Fruit fly (Drosophila melanogaster) whole organism, embryonic: ENCODE data around the gene pyd.

Experiments used
- Ada2b ChIP-seq: fragments of 200-800 bp; sonication (Bioruptor generic); IDR thresholded peaks from 2 replicates; pipeline ENCODE4 v1.3.6; 2022; ENCODE audit warnings: missing biosample characterization, missing genetic modification characterization
- Asciz ChIP-seq: fragments of 200-800 bp; sonication (Bioruptor generic); optimal IDR thresholded peaks from 2 replicates; lab custom pipeline; 2017; ENCODE audit warnings: missing biosample characterization, mild to moderate bottlenecking, missing genetic modification characterization, missing genetic modification reagents
- Atf3 ChIP-seq: fragments of 200-800 bp; sonication (Bioruptor generic); optimal IDR thresholded peaks from 3 replicates; lab custom pipeline; 2016; ENCODE audit warnings: missing biosample characterization, missing genetic modification characterization
- Awh ChIP-seq: fragments of 200-800 bp; sonication (Bioruptor generic); IDR thresholded peaks from 2 replicates; pipeline ENCODE4, ENCODE4 v1.3.6; 2022; ENCODE audit warnings: missing biosample characterization, missing genetic modification characterization
- Bgb ChIP-seq: fragments of 200-800 bp; sonication (Bioruptor generic); IDR thresholded peaks from 2 replicates; pipeline ENCODE4 v1.3.6; 2022; ENCODE audit warnings: missing biosample characterization, missing genetic modification characterization; ENCODE audit not compliant: partially characterized antibody
- Bteb2 ChIP-seq: fragments of 200-800 bp; sonication (Bioruptor generic); optimal IDR thresholded peaks from 2 replicates; lab custom pipeline; 2016; ENCODE audit warnings: missing biosample characterization, missing genetic modification characterization
- CG12942 ChIP-seq: fragments of 200-800 bp; sonication (Bioruptor generic); optimal IDR thresholded peaks from 3 replicates; lab custom pipeline; 2016; ENCODE audit warnings: missing biosample characterization, missing genetic modification characterization
- CG17385 ChIP-seq: fragments of 200-800 bp; sonication (Bioruptor generic); optimal IDR thresholded peaks from 3 replicates; lab custom pipeline; 2018; ENCODE audit warnings: missing biosample characterization, mild to moderate bottlenecking, missing genetic modification characterization
- CG1832 ChIP-seq: fragments of 200-800 bp; sonication (Bioruptor generic); optimal IDR thresholded peaks from 2 replicates; lab custom pipeline; 2017; ENCODE audit warnings: missing biosample characterization, mild to moderate bottlenecking, missing genetic modification characterization, inconsistent platforms
- CG18619 ChIP-seq: fragments of 200-800 bp; sonication (Bioruptor generic); optimal IDR thresholded peaks from 3 replicates; lab custom pipeline; 2017; ENCODE audit warnings: missing biosample characterization, mild to moderate bottlenecking, missing genetic modification characterization
- CG18764 ChIP-seq: fragments of 200-800 bp; sonication (Bioruptor generic); optimal IDR thresholded peaks from 3 replicates; lab custom pipeline; 2016; ENCODE audit warnings: missing biosample characterization, missing genetic modification characterization
- CG30403 ChIP-seq: fragments of 200-800 bp; sonication (Bioruptor generic); optimal IDR thresholded peaks from 3 replicates; lab custom pipeline; 2016; ENCODE audit warnings: missing biosample characterization, missing genetic modification characterization
- CG31365 ChIP-seq: fragments of 200-800 bp; sonication (Bioruptor generic); optimal IDR thresholded peaks from 2 replicates; lab custom pipeline; 2018; ENCODE audit warnings: missing biosample characterization, mild to moderate bottlenecking, missing genetic modification characterization
- CG3163 ChIP-seq: fragments of 200-800 bp; sonication (Bioruptor generic); optimal IDR thresholded peaks from 3 replicates; lab custom pipeline; 2016; ENCODE audit warnings: missing biosample characterization, missing genetic modification characterization
- CG33557 ChIP-seq: fragments of 200-800 bp; sonication (Bioruptor generic); optimal IDR thresholded peaks from 2 replicates; lab custom pipeline; 2019; ENCODE audit warnings: missing biosample characterization, mild to moderate bottlenecking, missing genetic modification characterization, moderate library complexity
- CG3838 ChIP-seq: fragments of 200-800 bp; sonication (Bioruptor generic); optimal IDR thresholded peaks from 3 replicates; lab custom pipeline; 2016; ENCODE audit warnings: missing biosample characterization, missing genetic modification characterization
- CG6689 ChIP-seq: fragments of 200-800 bp; sonication (Bioruptor generic); IDR thresholded peaks from 2 replicates; pipeline ENCODE4 v1.3.6; 2022; ENCODE audit warnings: missing biosample characterization, missing genetic modification characterization
- CG7357 ChIP-seq: fragments of 200-800 bp; sonication (Bioruptor generic); IDR thresholded peaks from 3 replicates; pipeline ENCODE4 v1.3.6; 2022; ENCODE audit warnings: missing biosample characterization, missing genetic modification characterization
- CG7786 ChIP-seq: fragments of 200-800 bp; sonication (Bioruptor generic); optimal IDR thresholded peaks from 2 replicates; lab custom pipeline; 2016; ENCODE audit warnings: missing biosample characterization, missing genetic modification characterization
- CG8359 ChIP-seq: fragments of 200-800 bp; sonication (Bioruptor generic); optimal IDR thresholded peaks from 2 replicates; lab custom pipeline; 2017; ENCODE audit warnings: missing biosample characterization, mild to moderate bottlenecking, missing genetic modification characterization, borderline replicate concordance
- CG8388 ChIP-seq: fragments of 200-800 bp; sonication (Bioruptor generic); optimal IDR thresholded peaks from 2 replicates; lab custom pipeline; 2019; ENCODE audit warnings: missing biosample characterization, mild to moderate bottlenecking, missing genetic modification characterization, moderate library complexity
- Dad ChIP-seq: fragments of 200-800 bp; sonication (Bioruptor generic); optimal IDR thresholded peaks from 3 replicates; lab custom pipeline; 2016; ENCODE audit warnings: missing biosample characterization, missing genetic modification characterization
- Deaf1 ChIP-seq: fragments of 200-800 bp; optimal IDR thresholded peaks from 3 replicates; lab custom pipeline; 2019; ENCODE audit warnings: missing biosample characterization, mild to moderate bottlenecking, missing genetic modification characterization, moderate library complexity
- Dfd ChIP-seq, 2 experiments: fragments of >200 bp; optimal IDR thresholded peaks; 2 replicates each; lab custom pipeline; 2017; ENCODE audit warnings: missing biosample characterization in 2 of 2, missing genetic modification characterization in 2 of 2
- ERR ChIP-seq: fragments of 200-800 bp; sonication (Bioruptor generic); optimal IDR thresholded peaks from 2 replicates; lab custom pipeline; 2016; ENCODE audit warnings: missing biosample characterization, missing genetic modification characterization
- Ets65A ChIP-seq: fragments of 200-800 bp; sonication (Bioruptor generic); peaks from one replicate; lab custom pipeline; 2016; ENCODE audit warnings: missing biosample characterization, missing genetic modification characterization
- Kr ChIP-seq: fragments of 200-800 bp; sonication (Bioruptor generic); optimal IDR thresholded peaks from 2 replicates; lab custom pipeline; 2017; ENCODE audit warnings: missing biosample characterization, mild to moderate bottlenecking, missing genetic modification characterization
- Lhr ChIP-seq: fragments of 200-800 bp; sonication (Bioruptor generic); optimal IDR thresholded peaks from 3 replicates; lab custom pipeline; 2017; ENCODE audit warnings: mild to moderate bottlenecking, missing biosample characterization, missing genetic modification reagents, missing genetic modification characterization
- Med ChIP-seq: fragments of 200-800 bp; sonication (Bioruptor generic); peaks from one replicate; lab custom pipeline; 2016; ENCODE audit warnings: missing biosample characterization, missing genetic modification characterization, mild to moderate bottlenecking, inconsistent platforms, moderate library complexity
- Opbp ChIP-seq: fragments of 200-800 bp; sonication (Bioruptor generic); IDR thresholded peaks from 3 replicates; pipeline ENCODE4 v1.3.6; 2022; ENCODE audit warnings: missing biosample characterization, missing genetic modification characterization; ENCODE audit not compliant: partially characterized antibody
- Pdp1 ChIP-seq, 2 experiments: fragments of 200-800 bp; sonication (Bioruptor generic); optimal IDR thresholded peaks; 3 replicates each; lab custom pipeline; 2016; ENCODE audit warnings: missing biosample characterization in 2 of 2, missing genetic modification characterization in 2 of 2, mild to moderate bottlenecking in 1 of 2, moderate library complexity in 1 of 2
- Tbp ChIP-seq: fragments of >200 bp; optimal IDR thresholded peaks from 2 replicates; lab custom pipeline; 2018; ENCODE audit warnings: missing biosample characterization, missing genetic modification characterization
- bcd ChIP-seq: fragments of 200-800 bp; sonication (Bioruptor generic); optimal IDR thresholded peaks from 2 replicates; lab custom pipeline; 2017; ENCODE audit warnings: missing biosample characterization, mild to moderate bottlenecking, missing genetic modification characterization
- caup ChIP-seq: fragments of 200-800 bp; sonication (Bioruptor generic); optimal IDR thresholded peaks from 3 replicates; lab custom pipeline; 2017; ENCODE audit warnings: missing biosample characterization, mild to moderate bottlenecking, missing genetic modification characterization, moderate library complexity; ENCODE audit not compliant: severe bottlenecking
- cwo ChIP-seq: fragments of 200-800 bp; sonication (Bioruptor generic); optimal IDR thresholded peaks from 3 replicates; lab custom pipeline; 2017; ENCODE audit warnings: missing biosample characterization, missing genetic modification characterization, mild to moderate bottlenecking, moderate library complexity, missing genetic modification reagents
- dimm ChIP-seq: fragments of 200-800 bp; sonication (Bioruptor generic); IDR thresholded peaks from 2 replicates; pipeline ENCODE4 v1.3.6; 2022; ENCODE audit warnings: missing biosample characterization, missing genetic modification characterization
- gfzf ChIP-seq: fragments of 200-800 bp; sonication (Bioruptor generic); optimal IDR thresholded peaks from 2 replicates; lab custom pipeline; 2016; ENCODE audit warnings: missing biosample characterization, mild to moderate bottlenecking, missing genetic modification characterization, moderate library complexity
- jumu ChIP-seq: fragments of 200-800 bp; sonication (Bioruptor generic); optimal IDR thresholded peaks from 3 replicates; lab custom pipeline; 2016; ENCODE audit warnings: missing biosample characterization, missing genetic modification characterization
- lab ChIP-seq: fragments of 200-800 bp; sonication (Bioruptor generic); optimal IDR thresholded peaks from 3 replicates; lab custom pipeline; 2017; ENCODE audit warnings: missing biosample characterization, missing genetic modification characterization, mild to moderate bottlenecking, moderate library complexity, missing genetic modification reagents
- lilli ChIP-seq: fragments of 200-800 bp; sonication (Bioruptor generic); optimal IDR thresholded peaks from 3 replicates; lab custom pipeline; 2016; ENCODE audit warnings: missing biosample characterization, missing genetic modification characterization
- pnt ChIP-seq: fragments of 200-800 bp; sonication (Bioruptor generic); optimal IDR thresholded peaks from 3 replicates; lab custom pipeline; 2016; ENCODE audit warnings: missing biosample characterization, missing genetic modification characterization
- repo ChIP-seq: fragments of 200-800 bp; sonication (Bioruptor generic); optimal IDR thresholded peaks from 2 replicates; lab custom pipeline; 2016; ENCODE audit warnings: missing biosample characterization, missing genetic modification characterization
- salm ChIP-seq: fragments of 200-800 bp; sonication (Bioruptor generic); optimal IDR thresholded peaks from 2 replicates; lab custom pipeline; 2018; ENCODE audit warnings: missing biosample characterization, mild to moderate bottlenecking, missing genetic modification characterization
- scrt ChIP-seq: fragments of 200-800 bp; sonication (Bioruptor generic); optimal IDR thresholded peaks from 2 replicates; lab custom pipeline; 2018; ENCODE audit warnings: missing biosample characterization, mild to moderate bottlenecking, missing genetic modification characterization, moderate library complexity
- sisA ChIP-seq: fragments of 200-800 bp; sonication (Bioruptor generic); IDR thresholded peaks from 2 replicates; pipeline ENCODE4 v1.3.6; 2022; ENCODE audit warnings: missing biosample characterization, missing genetic modification characterization
- so ChIP-seq: fragments of 200-800 bp; sonication (Bioruptor generic); IDR thresholded peaks from 3 replicates; pipeline ENCODE4 v1.3.6; 2022; ENCODE audit warnings: missing biosample characterization, missing genetic modification characterization
- tup ChIP-seq: fragments of 200-800 bp; sonication (Bioruptor generic); optimal IDR thresholded peaks from 2 replicates; lab custom pipeline; 2016; ENCODE audit warnings: missing biosample characterization, mild to moderate bottlenecking, missing genetic modification characterization, moderate library complexity
- twi ChIP-seq: fragments of 200-800 bp; optimal IDR thresholded peaks from 2 replicates; lab custom pipeline; 2019; ENCODE audit warnings: missing biosample characterization, mild to moderate bottlenecking, missing genetic modification characterization, moderate library complexity
- unpg ChIP-seq: fragments of 200-800 bp; sonication (Bioruptor generic); optimal IDR thresholded peaks from 3 replicates; lab custom pipeline; 2018; ENCODE audit warnings: missing biosample characterization, mild to moderate bottlenecking, missing genetic modification characterization, moderate library complexity
- usp ChIP-seq: fragments of >200 bp; optimal IDR thresholded peaks from 2 replicates; lab custom pipeline; 2017; ENCODE audit warnings: missing biosample characterization, missing genetic modification characterization
- vfl ChIP-seq: fragments of 200-800 bp; sonication (Bioruptor generic); optimal IDR thresholded peaks from 2 replicates; lab custom pipeline; 2016; ENCODE audit warnings: missing biosample characterization, missing genetic modification characterization

Gene pyd

DNA sequence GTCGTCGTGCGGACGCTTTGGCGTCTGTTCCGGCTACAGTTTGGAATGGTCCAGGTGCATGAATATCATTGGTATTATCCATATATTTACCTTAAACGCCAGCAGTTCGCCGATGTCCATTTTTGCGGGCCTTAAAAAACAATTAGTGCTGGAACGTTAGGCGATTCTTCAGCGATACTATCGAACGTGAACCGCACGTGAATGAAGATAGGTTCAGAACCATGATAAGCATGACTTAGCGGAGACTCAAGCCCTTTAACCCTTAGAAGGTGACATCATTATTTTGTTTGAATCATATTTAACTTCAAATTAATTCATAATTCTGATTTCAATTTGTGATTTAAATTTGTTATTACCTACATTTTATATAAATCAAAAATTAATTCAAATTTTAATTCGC lies 13.2 kb upstream of the pyd start, which contains the start of gene CG11964 (continued):
- TF ChIP-seq CG7786 (peak; percentile 64), gfzf (peak; percentile 60), Bteb2 (GFP tag; lab: Kevin White, UChicago) (no peak), so (0 out of 3 replicates have a peak, but pooled peaks have one; percentile 35), caup (peak; percentile 44), CG33557 (GFP tag; lab: Kevin White, UChicago) (peak; percentile 36), Awh (GFP tag; lab: Robert Waterston, UW) (no peak), Dad (GFP tag; lab: Kevin White, UChicago) (peak; percentile 65), Kr (GFP tag; lab: Kevin White, UChicago) (no peak), ERR (GFP tag; lab: Kevin White, UChicago) (peak; percentile 59), Lhr (GFP tag; lab: Kevin White, UChicago) (peak; percentile 78), CG6689 (no peak), CG31365 (tag; lab: Kevin White, UChicago) (no peak), CG8359 (GFP tag; lab: Kevin White, UChicago) (no peak), repo (GFP tag; lab: Kevin White, UChicago) (peak; percentile 41), CG18764 (GFP tag; lab: Kevin White, UChicago) (peak; percentile 63), Opbp (GFP tag; lab: Robert Waterston, UW) (peak; percentile 99), Pdp1 (GFP tag; optimal IDR thresholded peaks at IDR 0.05; lab: Kevin White, UChicago) (peak; percentile 52 to 66), Asciz (GFP tag; lab: Kevin White, UChicago) (no peak), scrt (peak; percentile 10), CG12942 (GFP tag; lab: Kevin White, UChicago) (peak; percentile 43), CG8388 (GFP tag; lab: Kevin White, UChicago) (peak; percentile 18), tup (GFP tag; lab: Kevin White, UChicago) (no peak), CG7357 (GFP tag; lab: Robert Waterston, UW) (no peak), Atf3 (GFP tag; lab: Kevin White, UChicago) (peak; percentile 28), Ada2b (GFP tag; lab: Robert Waterston, UW) (peak; percentile 24; the same call in 1 of the 2 replicates), Deaf1 (tag; lab: Kevin White, UChicago) (peak; percentile 16), pnt (GFP tag; lab: Kevin White, UChicago) (peak; percentile 41), CG18619 (GFP tag; lab: Kevin White, UChicago) (peak; percentile 4), bcd (GFP tag; lab: Kevin White, UChicago) (peak; percentile 52), jumu (GFP tag; lab: Kevin White, UChicago) (peak; percentile 60), Med (GFP tag; lab: Kevin White, UChicago) (peak; percentile 97), CG1832 (GFP tag; lab: Kevin White, UChicago) (no peak), lab (GFP tag; lab: Kevin White, UChicago) (no peak), dimm (GFP tag; lab: Robert Waterston, UW) (no peak), cwo (GFP tag; lab: Kevin White, UChicago) (peak; percentile 99), lilli (GFP tag; lab: Kevin White, UChicago) (peak; percentile 72), twi (tag; lab: Kevin White, UChicago) (peak; percentile 25), Bgb (GFP tag; lab: Robert Waterston, UW) (peak; percentile 100), Tbp (GFP tag; lab: Kevin White, UChicago) (no peak), salm (no peak), unpg (peak; percentile 38), CG30403 (peak; percentile 58), Dfd (GFP tag; optimal IDR thresholded peaks at IDR 0.05; lab: Kevin White, UChicago) (no peak), CG3838 (GFP tag; lab: Kevin White, UChicago) (no peak), CG17385 (GFP tag; lab: Kevin White, UChicago) (no peak), usp (GFP tag; lab: Kevin White, UChicago) (no peak), sisA (GFP tag; lab: Robert Waterston, UW) (peak; percentile 43), vfl (GFP tag; lab: Kevin White, UChicago) (peak; percentile 77), Ets65A (GFP tag; lab: Kevin White, UChicago) (peak; percentile 98), CG3163 (GFP tag; lab: Kevin White, UChicago) (peak; percentile 31)
